Worm (Caenorhabditis elegans): ENCODE measurements around the gene T07A5.1.

- TF ChIP-seq W03F9.2 (tag; optimal IDR thresholded peaks at IDR 0.05) (no peak), dao-5 (tag; optimal IDR thresholded peaks at IDR 0.05) (no peak), him-1 (tag; optimal IDR thresholded peaks at IDR 0.05) (no peak)
Measured at ce11 chrIII:10326327-10326726, 20.3 kb upstream of the T07A5.1 start.
